Worm (Caenorhabditis elegans) whole organism, early embryonic: ENCODE results near the gene srh-287.

Experiments
- B0310.2 ChIP-seq: sonication (generic microtip); optimal IDR thresholded peaks from 2 replicates; lab custom pipeline; 2016; ENCODE audit warnings: mild to moderate bottlenecking, missing genetic modification characterization, missing compliant biosample characterization
- F13C5.2 ChIP-seq: sonication (generic microtip); optimal IDR thresholded peaks from 2 replicates; lab custom pipeline; 2017; ENCODE audit warnings: mild to moderate bottlenecking, missing genetic modification characterization, inconsistent platforms, missing compliant biosample characterization
- aly-1 ChIP-seq: sonication (generic microtip); optimal IDR thresholded peaks from 2 replicates; lab custom pipeline; 2016; ENCODE audit warnings: missing genetic modification characterization, missing compliant biosample characterization
- ama-1 ChIP-seq: fragments of 150-350 bp; optimal IDR thresholded peaks from 2 replicates; lab custom pipeline; 2014
- ceh-13 ChIP-seq: fragments of 200-800 bp; sonication (Bioruptor generic); optimal IDR thresholded peaks from 2 replicates; lab custom pipeline; 2018; ENCODE audit warnings: mild to moderate bottlenecking, missing genetic modification characterization, missing compliant biosample characterization
- ceh-36 ChIP-seq: sonication (generic microtip); optimal IDR thresholded peaks from 2 replicates; lab custom pipeline; 2016; ENCODE audit warnings: missing genetic modification characterization, inconsistent platforms, missing compliant biosample characterization
- ets-7 ChIP-seq: sonication (generic microtip); optimal IDR thresholded peaks from 2 replicates; lab custom pipeline; 2016; ENCODE audit warnings: missing genotype, missing genetic modification characterization, missing compliant biosample characterization
- flt-1 ChIP-seq: fragments of 200-800 bp; sonication (Bioruptor generic); IDR thresholded peaks from 2 replicates; pipeline ENCODE4 v1.3.6; 2022; ENCODE audit warnings: missing genetic modification characterization, missing compliant biosample characterization
- hmbx-1 ChIP-seq: sonication (generic microtip); optimal IDR thresholded peaks from 2 replicates; lab custom pipeline; 2016; ENCODE audit warnings: mild to moderate bottlenecking, missing genetic modification characterization, missing compliant biosample characterization
- hmg-4 ChIP-seq: fragments of 200-800 bp; sonication (Bioruptor generic); optimal IDR thresholded peaks from 2 replicates; lab custom pipeline; 2018; ENCODE audit warnings: mild to moderate bottlenecking, missing genetic modification characterization, missing compliant biosample characterization
- hnd-1 ChIP-seq: sonication (generic microtip); optimal IDR thresholded peaks from 2 replicates; lab custom pipeline; 2016; ENCODE audit warnings: missing genetic modification characterization, missing compliant biosample characterization
- pes-1 ChIP-seq: fragments of 200-800 bp; sonication (Bioruptor generic); IDR thresholded peaks from 2 replicates; pipeline ENCODE4 v1.3.6; 2022; ENCODE audit warnings: missing genetic modification reagents, missing genetic modification characterization, missing compliant biosample characterization
- scrt-1 ChIP-seq: fragments of 200-800 bp; sonication (Bioruptor generic); IDR thresholded peaks from 2 replicates; pipeline ENCODE4 v1.3.6; 2022; ENCODE audit warnings: missing genetic modification characterization, missing compliant biosample characterization
- sea-1 ChIP-seq: fragments of 200-800 bp; sonication (Bioruptor generic); conservative IDR thresholded peaks from 2 replicates; pipeline ENCODE4 v1.3.6; 2022; ENCODE audit warnings: missing genetic modification characterization, missing compliant biosample characterization
- tbx-11 ChIP-seq: fragments of 200-800 bp; sonication (Bioruptor generic); IDR thresholded peaks from 2 replicates; pipeline ENCODE4 v1.3.6; 2022; ENCODE audit warnings: missing genetic modification characterization, missing compliant biosample characterization
- tbx-37 ChIP-seq: fragments of 200-800 bp; sonication (Bioruptor generic); conservative IDR thresholded peaks from 2 replicates; pipeline ENCODE4 v1.3.6; 2022; ENCODE audit warnings: missing genetic modification reagents, missing genetic modification characterization, missing compliant biosample characterization
- tra-4 ChIP-seq: sonication (generic microtip); optimal IDR thresholded peaks from 2 replicates; lab custom pipeline; 2017; ENCODE audit warnings: missing genetic modification characterization, missing compliant biosample characterization

The srh-287 gene

ce11 chrV:17795655-17796054 lies 5.0 kb upstream of the srh-287 start, which contains the start of gene srh-288:
TSS of gene srh-288 (minus strand) at chrV:17795755.
- TF ChIP-seq ets-7 (tag; lab: Kevin White, UChicago) (no peak), B0310.2 (tag; lab: Kevin White, UChicago) (no peak), hnd-1 (tag; lab: Kevin White, UChicago) (no peak), pes-1 (GFP tag; lab: Robert Waterston, UW) (no peak), ceh-36 (tag; lab: Kevin White, UChicago) (no peak), tbx-11 (no peak), sea-1 (no peak), flt-1 (GFP tag; lab: Robert Waterston, UW) (no peak), F13C5.2 (tag; lab: Kevin White, UChicago) (no peak), ceh-13 (GFP tag; lab: Kevin White, UChicago) (no peak), scrt-1 (GFP tag; lab: Robert Waterston, UW) (no peak), tbx-37 (GFP tag; lab: Robert Waterston, UW) (no peak)

ce11 chrV:17798789-17799188 lies 1.8 kb upstream of the srh-287 start, which contains the start of gene srx-18:
TSS of gene srx-18 (minus strand) at chrV:17798889.
- TF ChIP-seq ama-1 (lab: Kevin White, UChicago) = no peak
- no peak for TF ChIP-seq flt-1 (GFP tag; lab: Robert Waterston, UW)
- TF ChIP-seq F13C5.2 (tag; lab: Kevin White, UChicago) = no peak
- TF ChIP-seq ceh-13 (GFP tag; lab: Kevin White, UChicago) = no peak
- no peak for TF ChIP-seq ets-7 (tag; lab: Kevin White, UChicago)
- no peak for TF ChIP-seq hnd-1 (tag; lab: Kevin White, UChicago)
- no peak for TF ChIP-seq scrt-1 (GFP tag; lab: Robert Waterston, UW)
- no peak for TF ChIP-seq hmg-4 (GFP tag; lab: Kevin White, UChicago)
- no peak for TF ChIP-seq sea-1
- TF ChIP-seq ceh-36 (tag; lab: Kevin White, UChicago) = no peak
- TF ChIP-seq tbx-11 = no peak

- TF ChIP-seq ama-1 (lab: Kevin White, UChicago) (no peak), hmbx-1 (tag; lab: Kevin White, UChicago) (no peak), ets-7 (tag; lab: Kevin White, UChicago) (no peak), tra-4 (tag; lab: Kevin White, UChicago) (no peak), hmg-4 (GFP tag; lab: Kevin White, UChicago) (no peak), ceh-36 (tag; lab: Kevin White, UChicago) (no peak), flt-1 (GFP tag; lab: Robert Waterston, UW) (no peak), aly-1 (no peak), hnd-1 (tag; lab: Kevin White, UChicago) (no peak), F13C5.2 (tag; lab: Kevin White, UChicago) (no peak), B0310.2 (tag; lab: Kevin White, UChicago) (no peak), tbx-37 (GFP tag; lab: Robert Waterston, UW) (no peak), sea-1 (no peak), ceh-13 (GFP tag; lab: Kevin White, UChicago) (no peak), pes-1 (GFP tag; lab: Robert Waterston, UW) (no peak), scrt-1 (GFP tag; lab: Robert Waterston, UW) (no peak), tbx-11 (no peak)
These were observed 1.9 kb downstream of the srh-287 start, which contains the start of the genes Y94A7B.11 and srh-292 for ce11 chrV:17802519-17802918. TSS of gene Y94A7B.11 (minus strand) at chrV:17802619. TSS of gene srh-292 (plus strand) at chrV:17802769.

ce11 chrV:17805323-17805722 lies 4.7 kb downstream of the srh-287 start, which contains the start of gene srh-291:
TSS of gene srh-291 (plus strand) at chrV:17805623.
- TF ChIP-seq tbx-11 = no peak
- TF ChIP-seq scrt-1 (GFP tag; lab: Robert Waterston, UW) = no peak
- TF ChIP-seq ama-1 (lab: Kevin White, UChicago) = no peak
- TF ChIP-seq ceh-36 (tag; lab: Kevin White, UChicago) = no peak
- TF ChIP-seq B0310.2 (tag; lab: Kevin White, UChicago) = no peak
- no peak for TF ChIP-seq tra-4 (tag; lab: Kevin White, UChicago)
- no peak for TF ChIP-seq hnd-1 (tag; lab: Kevin White, UChicago)
- no peak for TF ChIP-seq tbx-37 (GFP tag; lab: Robert Waterston, UW)

ce11 chrV:17810053-17810452 lies 9.4 kb downstream of the srh-287 start, which contains the start of gene srh-296:
TSS of gene srh-296 (plus strand) at chrV:17810353.
- TF ChIP-seq F13C5.2 (tag; lab: Kevin White, UChicago) (no peak), pes-1 (GFP tag; lab: Robert Waterston, UW) (no peak), hmbx-1 (tag; lab: Kevin White, UChicago) (no peak), ets-7 (tag; lab: Kevin White, UChicago) (no peak), B0310.2 (tag; lab: Kevin White, UChicago) (no peak), ceh-36 (tag; lab: Kevin White, UChicago) (no peak), hmg-4 (GFP tag; lab: Kevin White, UChicago) (no peak), tbx-37 (GFP tag; lab: Robert Waterston, UW) (no peak), aly-1 (no peak)

- TF ChIP-seq tra-4 (tag; lab: Kevin White, UChicago) (no peak), ama-1 (lab: Kevin White, UChicago) (no peak), aly-1 (peak; percentile 31), F13C5.2 (tag; lab: Kevin White, UChicago) (no peak)
These were observed 11.5 kb downstream of the srh-287 start for ce11 chrV:17812127-17812526.

ce11 chrV:17818567-17818966 lies 17.9 kb downstream of the srh-287 start, which contains the start of gene srh-298:
TSS of gene srh-298 (plus strand) at chrV:17818867.
- TF ChIP-seq tbx-11 (no peak), ceh-36 (tag; lab: Kevin White, UChicago) (no peak), flt-1 (GFP tag; lab: Robert Waterston, UW) (no peak), aly-1 (no peak), tbx-37 (GFP tag; lab: Robert Waterston, UW) (no peak), sea-1 (no peak), F13C5.2 (tag; lab: Kevin White, UChicago) (no peak), scrt-1 (GFP tag; lab: Robert Waterston, UW) (no peak), tra-4 (tag; lab: Kevin White, UChicago) (no peak), ama-1 (lab: Kevin White, UChicago) (no peak), pes-1 (GFP tag; lab: Robert Waterston, UW) (no peak), hmbx-1 (tag; lab: Kevin White, UChicago) (no peak), ets-7 (tag; lab: Kevin White, UChicago) (no peak), ceh-13 (GFP tag; lab: Kevin White, UChicago) (no peak), hmg-4 (GFP tag; lab: Kevin White, UChicago) (no peak), B0310.2 (tag; lab: Kevin White, UChicago) (no peak), hnd-1 (tag; lab: Kevin White, UChicago) (no peak)
